Worm (Caenorhabditis elegans): ENCODE measurements around the gene C47A4.1.

DNA sequence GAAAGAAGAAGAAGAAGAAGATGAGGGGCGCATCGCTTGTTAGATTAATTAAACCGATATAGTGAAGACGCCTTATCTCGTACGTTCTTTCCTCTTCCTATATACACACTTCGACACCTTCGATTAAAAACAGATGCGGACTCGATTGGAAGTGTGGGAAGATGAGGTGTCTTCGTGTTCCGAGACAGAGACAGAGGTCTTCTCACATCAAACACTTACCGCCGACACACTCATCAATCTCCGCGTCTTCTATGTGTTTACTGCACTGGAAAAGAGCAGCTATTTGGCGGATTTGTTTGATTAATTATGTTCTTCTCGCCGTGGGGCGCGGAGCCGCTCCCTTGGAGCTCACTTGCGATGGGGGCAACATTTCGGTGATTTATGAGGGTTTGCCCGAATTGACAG, 16.8 kb downstream of the C47A4.1 start:
- TF ChIP-seq klf-2 (GFP tag; conservative IDR thresholded peaks at IDR 0.05) (0 out of 2 replicates have a peak, but pooled peaks have one; percentile 12), med-1 (GFP tag; optimal IDR thresholded peaks at IDR 0.05; ENCODE audit: insufficient read depth) (no peak)
